Fruit fly (Drosophila melanogaster) whole organism, embryonic: Measurements from ENCODE around the gene PIP82.

Experiments
- Asciz ChIP-seq: fragments of 200-800 bp; sonication (Bioruptor generic); optimal IDR thresholded peaks from 2 replicates; lab custom pipeline; 2017; ENCODE audit warnings: missing biosample characterization, mild to moderate bottlenecking, missing genetic modification characterization, missing genetic modification reagents
- Bgb ChIP-seq: fragments of 200-800 bp; sonication (Bioruptor generic); IDR thresholded peaks from 2 replicates; pipeline ENCODE4 v1.3.6; 2022; ENCODE audit warnings: missing biosample characterization, missing genetic modification characterization; ENCODE audit not compliant: partially characterized antibody
- CG1024 ChIP-seq: fragments of 200-800 bp; sonication (Bioruptor generic); IDR thresholded peaks from 2 replicates; pipeline ENCODE4 v1.3.6; 2022; ENCODE audit warnings: missing biosample characterization, missing genetic modification characterization
- CG11093 ChIP-seq: fragments of 200-800 bp; sonication (Bioruptor generic); IDR thresholded peaks from 3 replicates; pipeline ENCODE4 v1.3.6; 2022; ENCODE audit warnings: missing biosample characterization, missing genetic modification characterization
- CG11247 ChIP-seq: fragments of 200-800 bp; sonication (Bioruptor generic); IDR thresholded peaks from 2 replicates; pipeline ENCODE4 v1.3.6; 2022; ENCODE audit warnings: missing biosample characterization, missing genetic modification characterization
- CG11504 ChIP-seq: fragments of 200-800 bp; sonication (Bioruptor generic); optimal IDR thresholded peaks from 3 replicates; lab custom pipeline; 2019; ENCODE audit warnings: missing biosample characterization, mild to moderate bottlenecking, missing genetic modification characterization, moderate library complexity
- CG12236 ChIP-seq: fragments of 200-800 bp; sonication (Bioruptor generic); optimal IDR thresholded peaks from 2 replicates; lab custom pipeline; 2016; ENCODE audit warnings: missing biosample characterization, missing genetic modification characterization
- CG1233 ChIP-seq: fragments of 200-800 bp; sonication (Bioruptor generic); optimal IDR thresholded peaks from 4 replicates; lab custom pipeline; 2018; ENCODE audit warnings: missing biosample characterization, mild to moderate bottlenecking, missing genetic modification characterization
- CG12659 ChIP-seq: fragments of 200-800 bp; sonication (Bioruptor generic); optimal IDR thresholded peaks from 3 replicates; lab custom pipeline; 2017; ENCODE audit warnings: mild to moderate bottlenecking, missing biosample characterization, missing genetic modification reagents, missing genetic modification characterization
- CG13123 ChIP-seq: fragments of 200-800 bp; sonication (Bioruptor generic); optimal IDR thresholded peaks from 2 replicates; lab custom pipeline; 2016; ENCODE audit warnings: missing biosample characterization, missing genetic modification characterization
- CG14441 ChIP-seq: fragments of 200-800 bp; sonication (Bioruptor generic); IDR thresholded peaks from 2 replicates; pipeline ENCODE4 v1.3.6; 2022; ENCODE audit warnings: missing biosample characterization, missing genetic modification characterization
- CG14667 ChIP-seq: fragments of 200-800 bp; sonication (Bioruptor generic); IDR thresholded peaks from 2 replicates; pipeline ENCODE4 v1.3.6; 2022; ENCODE audit warnings: missing biosample characterization, missing genetic modification characterization
- CG16863 ChIP-seq: fragments of 200-800 bp; sonication (Bioruptor generic); optimal IDR thresholded peaks from 3 replicates; lab custom pipeline; 2016; ENCODE audit warnings: missing biosample characterization, missing genetic modification characterization
- CG17186 ChIP-seq: fragments of 200-800 bp; sonication (Bioruptor generic); optimal IDR thresholded peaks from 3 replicates; lab custom pipeline; 2017; ENCODE audit warnings: missing biosample characterization, missing genetic modification reagents, missing genetic modification characterization
- CG1792 ChIP-seq: fragments of 200-800 bp; sonication (Bioruptor generic); optimal IDR thresholded peaks from 2 replicates; lab custom pipeline; 2016; ENCODE audit warnings: missing biosample characterization, missing genetic modification characterization
- CG18599 ChIP-seq: fragments of 200-800 bp; sonication (Bioruptor generic); optimal IDR thresholded peaks from 3 replicates; lab custom pipeline; 2017; ENCODE audit warnings: missing biosample characterization, missing genetic modification characterization, mild to moderate bottlenecking, moderate library complexity, missing genetic modification reagents
- CG3281 ChIP-seq: fragments of 200-800 bp; sonication (Bioruptor generic); optimal IDR thresholded peaks from 3 replicates; lab custom pipeline; 2017; ENCODE audit warnings: missing biosample characterization, mild to moderate bottlenecking, missing genetic modification characterization
- CG4707 ChIP-seq: fragments of 200-800 bp; sonication (Bioruptor generic); optimal IDR thresholded peaks from 2 replicates; lab custom pipeline; 2018; ENCODE audit warnings: missing biosample characterization, mild to moderate bottlenecking, missing genetic modification characterization, moderate library complexity
- CG6813 ChIP-seq: fragments of 200-800 bp; sonication (Bioruptor generic); optimal IDR thresholded peaks from 2 replicates; lab custom pipeline; 2017; ENCODE audit warnings: missing biosample characterization, missing genetic modification characterization, mild to moderate bottlenecking, moderate library complexity, missing genetic modification reagents
- CG7928 ChIP-seq: fragments of 200-800 bp; sonication (Bioruptor generic); optimal IDR thresholded peaks from 2 replicates; lab custom pipeline; 2017; ENCODE audit warnings: missing biosample characterization, mild to moderate bottlenecking, missing genetic modification characterization
- CG9437 ChIP-seq: fragments of 200-800 bp; sonication (Bioruptor generic); optimal IDR thresholded peaks from 2 replicates; lab custom pipeline; 2018; ENCODE audit warnings: missing biosample characterization, mild to moderate bottlenecking, missing genetic modification characterization
- CrebB ChIP-seq: fragments of 200-800 bp; sonication (Bioruptor generic); optimal IDR thresholded peaks from 3 replicates; lab custom pipeline; 2018; ENCODE audit warnings: missing biosample characterization, mild to moderate bottlenecking, missing genetic modification characterization
- Fer1 ChIP-seq: fragments of 200-800 bp; sonication (Bioruptor generic); optimal IDR thresholded peaks from 2 replicates; lab custom pipeline; 2017; ENCODE audit warnings: missing biosample characterization, mild to moderate bottlenecking, missing genetic modification characterization
- H2.0 ChIP-seq: fragments of 200-800 bp; sonication (Bioruptor generic); IDR thresholded peaks from 2 replicates; pipeline ENCODE4 v1.3.6; 2022; ENCODE audit warnings: missing biosample characterization, missing genetic modification characterization
- HLHmδ ChIP-seq: fragments of 200-800 bp; sonication (Bioruptor generic); optimal IDR thresholded peaks from 2 replicates; lab custom pipeline; 2018; ENCODE audit warnings: missing biosample characterization, mild to moderate bottlenecking, missing genetic modification characterization, moderate library complexity
- Nf-YA ChIP-seq: fragments of 200-800 bp; sonication (Bioruptor generic); IDR thresholded peaks from 2 replicates; pipeline ENCODE4 v1.3.6; 2022; ENCODE audit warnings: missing biosample characterization, missing genetic modification characterization
- Nf-YB ChIP-seq: fragments of 200-800 bp; sonication (Bioruptor generic); optimal IDR thresholded peaks from 3 replicates; lab custom pipeline; 2019; ENCODE audit warnings: missing biosample characterization, mild to moderate bottlenecking, missing genetic modification characterization, moderate library complexity
- Optix ChIP-seq: fragments of 200-800 bp; sonication (Bioruptor generic); IDR thresholded peaks from 3 replicates; pipeline ENCODE4 v1.3.6; 2022; ENCODE audit warnings: missing biosample characterization, missing genetic modification characterization
- Poxn ChIP-seq: fragments of 200-800 bp; sonication (Bioruptor generic); IDR thresholded peaks from 2 replicates; pipeline ENCODE4 v1.3.6; 2022; ENCODE audit warnings: missing biosample characterization, missing genetic modification characterization
- Rx ChIP-seq: fragments of 200-800 bp; sonication (Bioruptor generic); IDR thresholded peaks from 2 replicates; pipeline ENCODE4 v1.3.6; 2022; ENCODE audit warnings: missing biosample characterization, missing genetic modification characterization
- Spps ChIP-seq: fragments of 200-800 bp; sonication (Bioruptor generic); optimal IDR thresholded peaks from 2 replicates; lab custom pipeline; 2018; ENCODE audit warnings: missing biosample characterization, mild to moderate bottlenecking, missing genetic modification characterization
- ab ChIP-seq: fragments of 200-800 bp; sonication (Bioruptor generic); optimal IDR thresholded peaks from 2 replicates; lab custom pipeline; 2016; ENCODE audit warnings: missing biosample characterization, missing genetic modification characterization
- aop ChIP-seq: fragments of 200-800 bp; sonication (Bioruptor generic); IDR thresholded peaks from 2 replicates; pipeline ENCODE4 v1.3.6; 2022; ENCODE audit warnings: missing biosample characterization, missing genetic modification characterization
- ase ChIP-seq: fragments of 200-800 bp; sonication (Bioruptor generic); IDR thresholded peaks from 3 replicates; pipeline ENCODE4 v1.3.6; 2022; ENCODE audit warnings: missing biosample characterization, missing genetic modification characterization
- btn ChIP-seq: fragments of 200-800 bp; sonication (Bioruptor generic); optimal IDR thresholded peaks from 2 replicates; lab custom pipeline; 2016; ENCODE audit warnings: missing biosample characterization, missing genetic modification characterization
- ci ChIP-seq: fragments of 200-800 bp; sonication (Bioruptor generic); IDR thresholded peaks from 3 replicates; pipeline ENCODE4 v1.3.6; 2022; ENCODE audit warnings: missing biosample characterization, missing genetic modification characterization
- danr ChIP-seq: fragments of 200-800 bp; sonication (Bioruptor generic); IDR thresholded peaks from 2 replicates; pipeline ENCODE4 v1.3.6; 2022; ENCODE audit warnings: missing biosample characterization, missing genetic modification characterization
- esg ChIP-seq: fragments of 200-800 bp; sonication (Bioruptor generic); conservative IDR thresholded peaks from 2 replicates; pipeline ENCODE4 v1.3.6; 2022; ENCODE audit warnings: missing biosample characterization, missing genetic modification characterization
- exex ChIP-seq: fragments of 200-800 bp; sonication (Bioruptor generic); optimal IDR thresholded peaks from 4 replicates; lab custom pipeline; 2018; ENCODE audit warnings: missing biosample characterization, mild to moderate bottlenecking, missing genetic modification characterization, moderate library complexity
- gt ChIP-seq: fragments of 200-800 bp; sonication (Bioruptor generic); IDR thresholded peaks from 2 replicates; pipeline ENCODE4 v1.3.6; 2022; ENCODE audit warnings: missing biosample characterization, missing genetic modification characterization
- hth ChIP-seq: fragments of >200 bp; optimal IDR thresholded peaks from 2 replicates; lab custom pipeline; 2017; ENCODE audit warnings: inconsistent platforms
- insv ChIP-seq, 2 experiments: fragments of 200-800 bp; sonication (Bioruptor generic); optimal IDR thresholded peaks; 3 replicates each; lab custom pipeline; 2016 to 2018; ENCODE audit warnings: missing biosample characterization in 2 of 2, missing genetic modification characterization in 2 of 2
- knrl ChIP-seq: fragments of 200-800 bp; sonication (Bioruptor generic); IDR thresholded peaks from 3 replicates; pipeline ENCODE4 v1.3.6; 2022; ENCODE audit warnings: missing biosample characterization, missing genetic modification characterization; ENCODE audit not compliant: partially characterized antibody
- maf-S ChIP-seq: fragments of 200-800 bp; sonication (Bioruptor generic); optimal IDR thresholded peaks from 2 replicates; lab custom pipeline; 2016; ENCODE audit warnings: missing biosample characterization, missing genetic modification characterization
- mirr ChIP-seq: fragments of 200-800 bp; sonication (Bioruptor generic); optimal IDR thresholded peaks from 3 replicates; lab custom pipeline; 2018; ENCODE audit warnings: missing biosample characterization, mild to moderate bottlenecking, missing genetic modification characterization
- nom ChIP-seq: fragments of 200-800 bp; sonication (Bioruptor generic); optimal IDR thresholded peaks from 2 replicates; lab custom pipeline; 2017; ENCODE audit warnings: missing biosample characterization, missing genetic modification characterization, mild to moderate bottlenecking, moderate library complexity, missing genetic modification reagents
- pros ChIP-seq: fragments of 200-800 bp; sonication (Bioruptor generic); optimal IDR thresholded peaks from 3 replicates; lab custom pipeline; 2019; ENCODE audit warnings: missing biosample characterization, mild to moderate bottlenecking, missing genetic modification characterization, moderate library complexity
- row ChIP-seq: fragments of 200-800 bp; sonication (Bioruptor generic); IDR thresholded peaks from 3 replicates; pipeline ENCODE4 v1.3.6; 2022; ENCODE audit warnings: missing biosample characterization, missing genetic modification characterization
- sug ChIP-seq: fragments of 200-800 bp; optimal IDR thresholded peaks from 2 replicates; lab custom pipeline; 2019; ENCODE audit warnings: missing biosample characterization, mild to moderate bottlenecking, missing genetic modification characterization, moderate library complexity
- tap ChIP-seq: fragments of 200-800 bp; optimal IDR thresholded peaks from 3 replicates; lab custom pipeline; 2019; ENCODE audit warnings: missing biosample characterization, mild to moderate bottlenecking, missing genetic modification characterization, moderate library complexity
- usp ChIP-seq: fragments of >200 bp; optimal IDR thresholded peaks from 2 replicates; lab custom pipeline; 2017; ENCODE audit warnings: missing biosample characterization, missing genetic modification characterization

The PIP82 gene

DNA sequence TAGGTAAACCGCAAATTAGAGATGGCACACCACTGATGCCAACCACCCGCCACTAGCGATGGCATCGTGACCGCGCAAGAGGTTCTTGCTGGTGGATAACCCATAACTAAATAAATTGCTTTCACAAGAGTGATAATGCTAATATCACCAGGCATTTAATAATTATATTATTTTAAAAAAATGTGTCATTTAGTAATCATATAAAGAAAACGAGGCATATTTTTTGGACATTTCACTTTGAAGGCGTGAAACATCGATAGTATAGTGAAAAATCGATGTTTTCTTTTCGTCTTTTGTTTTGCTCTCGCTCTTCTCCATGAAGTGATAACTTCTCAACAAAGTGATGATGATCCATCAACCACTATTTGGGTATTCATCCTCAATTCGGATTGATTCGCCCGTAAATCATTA is 29.3 kb upstream of the PIP82 start, which contains the start of gene IntS4 (continued):
- no peak for TF ChIP-seq CG6813 (GFP tag; lab: Kevin White, UChicago)
- TF ChIP-seq gt: no peak
- no peak for TF ChIP-seq tap (tag; lab: Kevin White, UChicago)
- peak; percentile 79 for TF ChIP-seq sug (tag; lab: Kevin White, UChicago)
- TF ChIP-seq exex (tag; lab: Kevin White, UChicago): no peak
- peak; percentile 43; the same call in 1 of the 2 replicates for TF ChIP-seq CG1024
- TF ChIP-seq mirr: no peak
- TF ChIP-seq CG3281: peak; percentile 58
- peak; percentile 23 for TF ChIP-seq Nf-YB (GFP tag; lab: Kevin White, UChicago)
- TF ChIP-seq usp (GFP tag; lab: Kevin White, UChicago): no peak
- TF ChIP-seq Spps (tag; lab: Kevin White, UChicago): no peak
- no peak for TF ChIP-seq CG11504 (tag; lab: Kevin White, UChicago)
- TF ChIP-seq CG11247: 0 out of 2 replicates have a peak, but pooled peaks have one; percentile 52
- no peak for TF ChIP-seq CG11093
- peak; percentile 26; the same call in 1 of the 2 replicates for TF ChIP-seq Poxn (GFP tag; lab: Robert Waterston, UW)
- TF ChIP-seq Asciz (GFP tag; lab: Kevin White, UChicago): no peak
- TF ChIP-seq CG7928 (GFP tag; lab: Kevin White, UChicago): peak; percentile 19
- peak; percentile 1 for TF ChIP-seq maf-S
- no peak for TF ChIP-seq CG18599 (GFP tag; lab: Kevin White, UChicago)
- peak; percentile 73 for TF ChIP-seq Fer1 (GFP tag; lab: Kevin White, UChicago)
- peak; percentile 67 for TF ChIP-seq CG17186 (GFP tag; lab: Kevin White, UChicago)
- TF ChIP-seq btn (GFP tag; lab: Kevin White, UChicago): no peak
- no peak for TF ChIP-seq HLHmδ (GFP tag; lab: Kevin White, UChicago)
- peak; percentile 21 for TF ChIP-seq nom (GFP tag; lab: Kevin White, UChicago)
- no peak for TF ChIP-seq ab
- TF ChIP-seq Optix: no peak
- no peak; the same call in 1 of the 2 replicates for TF ChIP-seq esg
- TF ChIP-seq CrebB (tag; lab: Kevin White, UChicago): peak; percentile 20
- no peak for TF ChIP-seq pros (GFP tag; lab: Kevin White, UChicago)
- no peak for TF ChIP-seq Rx (GFP tag; lab: Robert Waterston, UW)
- no peak for TF ChIP-seq Nf-YA (GFP tag; lab: Robert Waterston, UW)
- TF ChIP-seq row (GFP tag; lab: Robert Waterston, UW): peak; percentile 96
- TF ChIP-seq knrl (GFP tag; lab: Robert Waterston, UW): peak; percentile 96
- TF ChIP-seq insv (GFP tag; optimal IDR thresholded peaks at IDR 0.05; lab: Kevin White, UChicago): peak in 1 of 2 experiments; percentile 31
- no peak for TF ChIP-seq CG1792 (GFP tag; lab: Kevin White, UChicago)
- no peak for TF ChIP-seq ci
- TF ChIP-seq hth: no peak
- TF ChIP-seq aop (GFP tag; lab: Robert Waterston, UW): no peak
- no peak for TF ChIP-seq CG4707 (GFP tag; lab: Kevin White, UChicago)
- peak; percentile 51; the same call in 1 of the 3 replicates for TF ChIP-seq ase (GFP tag; lab: Robert Waterston, UW)
- TF ChIP-seq CG12659 (GFP tag; lab: Kevin White, UChicago): peak; percentile 65
- TF ChIP-seq Bgb (GFP tag; lab: Robert Waterston, UW): peak; percentile 90
- TF ChIP-seq CG14667 (GFP tag; lab: Robert Waterston, UW): no peak; the same call in 1 of the 2 replicates
- TF ChIP-seq CG16863: no peak
- TF ChIP-seq CG12236 (GFP tag; lab: Kevin White, UChicago): no peak
- TF ChIP-seq CG9437 (GFP tag; lab: Kevin White, UChicago): no peak
- TF ChIP-seq CG14441 (GFP tag; lab: Robert Waterston, UW): peak; percentile 68
- no peak for TF ChIP-seq CG1233 (GFP tag; lab: Kevin White, UChicago)
- TF ChIP-seq H2.0 (GFP tag; lab: Robert Waterston, UW): peak; percentile 27; the same call in 1 of the 2 replicates
- 0 out of 2 replicates have a peak, but pooled peaks have one; percentile 13 for TF ChIP-seq danr (GFP tag; lab: Robert Waterston, UW)
- peak; percentile 42 for TF ChIP-seq CG13123 (GFP tag; lab: Kevin White, UChicago)
